Worm (Caenorhabditis elegans) whole organism, midembryonic: ENCODE measurements around the gene W02B3.4.
"Not testable (repeated sequence)": the region's sequence is repeated elsewhere in the genome, so short reads cannot be mapped to it uniquely, and the experiment has no call there.

Source experiments
- T22C8.4 ChIP-seq: fragments of 200-800 bp; sonication (Bioruptor generic); IDR thresholded peaks from 2 replicates; pipeline ENCODE4 v1.3.6; 2022; ENCODE audit warnings: missing genetic modification characterization, missing compliant biosample characterization
- cog-1 ChIP-seq: sonication (generic microtip); optimal IDR thresholded peaks from 2 replicates; lab custom pipeline; 2016; ENCODE audit warnings: missing genetic modification characterization, missing compliant biosample characterization
- flt-1 ChIP-seq: fragments of 200-800 bp; sonication (Bioruptor generic); IDR thresholded peaks from 2 replicates; pipeline ENCODE4 v1.3.6; 2022; ENCODE audit warnings: missing genetic modification characterization, missing compliant biosample characterization
- klf-2 ChIP-seq: fragments of 200-800 bp; sonication (Bioruptor generic); conservative IDR thresholded peaks from 2 replicates; pipeline ENCODE4 v1.3.6; 2022; ENCODE audit warnings: missing genetic modification reagents, missing genetic modification characterization, missing compliant biosample characterization
- med-1 ChIP-seq: sonication (generic microtip); optimal IDR thresholded peaks from 2 replicates; lab custom pipeline; 2017; ENCODE audit warnings: missing genetic modification characterization, mild to moderate bottlenecking, missing compliant biosample characterization, antibody characterized with exemption, missing genetic modification reagents; ENCODE audit not compliant: insufficient read depth
- ref-1 ChIP-seq: fragments of 200-800 bp; sonication (Bioruptor generic); conservative IDR thresholded peaks from 2 replicates; pipeline ENCODE4 v1.3.6; 2022; ENCODE audit warnings: missing genetic modification reagents, missing genetic modification characterization, missing compliant biosample characterization
- tab-1 ChIP-seq: fragments of 200-800 bp; sonication (Bioruptor generic); IDR thresholded peaks from 2 replicates; pipeline ENCODE4 v1.3.6; 2022; ENCODE audit warnings: missing genetic modification characterization, missing compliant biosample characterization
- ztf-23 ChIP-seq: fragments of 200-800 bp; sonication (Bioruptor generic); IDR thresholded peaks from 2 replicates; pipeline ENCODE4 v1.3.6; 2022; ENCODE audit warnings: missing genetic modification reagents, missing genetic modification characterization, missing compliant biosample characterization
- ztf-29 ChIP-seq: fragments of 200-800 bp; sonication (Bioruptor generic); IDR thresholded peaks from 2 replicates; pipeline ENCODE4 v1.3.6; 2022; ENCODE audit warnings: missing genetic modification reagents, missing genetic modification characterization, missing compliant biosample characterization

W02B3.4 gene

ce11 chrIII:683318-683717 is at the start of gene W02B3.4:
TSS of gene W02B3.4 (minus strand) at chrIII:683418.
- no peak for TF ChIP-seq T22C8.4 (GFP tag; lab: Robert Waterston, UW)
- no peak for TF ChIP-seq ztf-29 (GFP tag; lab: Robert Waterston, UW)
- TF ChIP-seq klf-2 (GFP tag; lab: Robert Waterston, UW): no peak
- no peak for TF ChIP-seq med-1 (GFP tag; lab: Kevin White, UChicago)
- TF ChIP-seq ref-1: no peak
- TF ChIP-seq tab-1: no peak
- TF ChIP-seq flt-1 (GFP tag; lab: Robert Waterston, UW): no peak
- TF ChIP-seq ztf-23: no peak
- no peak for TF ChIP-seq cog-1 (tag; lab: Kevin White, UChicago)

- TF ChIP-seq ztf-23: no peak
Observed at ce11 chrIII:728694-729093, 45.5 kb upstream of the W02B3.4 start.

DNA sequence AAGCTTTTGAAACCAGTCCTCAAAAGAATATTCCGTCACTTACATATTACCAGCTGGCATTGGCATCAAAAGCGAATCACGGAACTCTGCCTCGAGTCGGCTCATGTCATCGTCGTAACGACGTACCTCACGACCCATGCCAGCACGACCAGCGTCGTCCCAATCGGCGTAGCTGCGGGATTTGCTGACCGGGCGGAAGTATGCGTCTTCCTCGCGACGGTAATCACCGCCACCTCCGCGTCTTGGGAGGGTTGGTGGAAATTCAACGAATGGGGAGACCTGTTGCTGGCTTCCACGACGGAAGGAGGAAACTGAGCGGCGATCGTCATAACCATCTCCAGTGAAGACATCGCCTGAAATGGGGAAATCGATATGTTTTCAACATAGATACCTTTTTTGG is 44.9 kb upstream of the W02B3.4 start:
- no peak for TF ChIP-seq ztf-23
- TF ChIP-seq ztf-29 (GFP tag; lab: Robert Waterston, UW): no peak
- TF ChIP-seq flt-1 (GFP tag; lab: Robert Waterston, UW): no peak
- no peak for TF ChIP-seq cog-1 (tag; lab: Kevin White, UChicago)
- no peak for TF ChIP-seq ref-1
- no peak for TF ChIP-seq klf-2 (GFP tag; lab: Robert Waterston, UW)
- TF ChIP-seq T22C8.4 (GFP tag; lab: Robert Waterston, UW): no peak
- TF ChIP-seq tab-1: no peak
- no peak for TF ChIP-seq med-1 (GFP tag; lab: Kevin White, UChicago)

DNA sequence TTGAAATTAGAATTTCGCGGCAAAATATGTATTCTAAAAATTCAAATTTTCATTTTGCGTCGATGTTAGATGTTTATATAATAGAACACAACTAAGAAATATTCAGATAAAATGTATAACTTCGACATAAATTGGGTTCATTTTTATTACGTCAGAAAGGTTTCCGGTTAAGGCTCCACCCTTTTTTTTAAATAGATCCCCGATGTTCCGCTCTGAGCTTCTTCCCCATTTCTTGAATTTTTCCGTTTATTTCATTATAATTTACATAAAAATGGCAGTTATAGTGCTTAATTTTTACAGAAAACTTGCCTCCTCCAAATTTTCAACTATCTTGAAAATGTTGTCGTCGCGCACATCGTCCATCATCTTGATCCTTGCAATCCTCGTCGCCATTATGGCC is 41.6 kb upstream of the W02B3.4 start, which contains the start of gene flp-24:
TSS of gene flp-24 (plus strand) at position 301 of the 400 bp plus-strand sequence.
- no peak for TF ChIP-seq T22C8.4 (GFP tag; lab: Robert Waterston, UW)
- TF ChIP-seq klf-2 (GFP tag; lab: Robert Waterston, UW): no peak

DNA sequence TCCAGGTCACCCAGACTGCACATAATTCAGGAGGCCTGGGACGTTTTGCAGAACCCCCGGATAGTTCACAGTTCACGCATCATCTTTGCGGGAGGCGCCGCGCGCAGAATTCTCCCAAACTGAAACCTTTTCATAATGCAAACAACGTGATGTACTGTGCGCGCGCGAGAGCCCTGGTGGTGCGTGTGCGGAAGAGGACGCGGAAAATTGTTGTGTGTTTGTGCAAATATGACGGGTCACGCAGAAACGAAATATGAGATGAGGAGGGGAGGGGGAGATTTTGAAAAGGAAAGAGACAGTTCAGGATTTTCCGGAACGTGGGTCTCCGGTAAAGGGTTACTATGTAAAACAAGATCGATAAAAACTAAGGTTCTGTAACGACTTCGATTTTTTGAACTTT is 26.8 kb upstream of the W02B3.4 start:
- TF ChIP-seq T22C8.4 (GFP tag; lab: Robert Waterston, UW) (no peak), med-1 (GFP tag; lab: Kevin White, UChicago) (no peak), tab-1 (no peak), cog-1 (tag; lab: Kevin White, UChicago) (no peak), klf-2 (GFP tag; lab: Robert Waterston, UW) (no peak), ref-1 (no peak), flt-1 (GFP tag; lab: Robert Waterston, UW) (no peak), ztf-29 (GFP tag; lab: Robert Waterston, UW) (no peak), ztf-23 (no peak)

ce11 chrIII:698814-699213 is 15.6 kb upstream of the W02B3.4 start:
- TF ChIP-seq tab-1 (peak; percentile 68; the same call in 1 of the 2 replicates), med-1 (GFP tag; lab: Kevin White, UChicago) (no peak), ztf-23 (no peak), ref-1 (peak; percentile 38; the same call in 1 of the 2 replicates)

- TF ChIP-seq tab-1 (no peak), flt-1 (GFP tag; lab: Robert Waterston, UW) (no peak), med-1 (GFP tag; lab: Kevin White, UChicago) (no peak), ztf-29 (GFP tag; lab: Robert Waterston, UW) (no peak), klf-2 (GFP tag; lab: Robert Waterston, UW) (no peak), ref-1 (no peak), T22C8.4 (GFP tag; lab: Robert Waterston, UW) (no peak)
Observed at ce11 chrIII:696372-696771, 13.2 kb upstream of the W02B3.4 start, which contains the start of gene sel-15. TSS of gene sel-15 (minus strand) at chrIII:696472.

DNA sequence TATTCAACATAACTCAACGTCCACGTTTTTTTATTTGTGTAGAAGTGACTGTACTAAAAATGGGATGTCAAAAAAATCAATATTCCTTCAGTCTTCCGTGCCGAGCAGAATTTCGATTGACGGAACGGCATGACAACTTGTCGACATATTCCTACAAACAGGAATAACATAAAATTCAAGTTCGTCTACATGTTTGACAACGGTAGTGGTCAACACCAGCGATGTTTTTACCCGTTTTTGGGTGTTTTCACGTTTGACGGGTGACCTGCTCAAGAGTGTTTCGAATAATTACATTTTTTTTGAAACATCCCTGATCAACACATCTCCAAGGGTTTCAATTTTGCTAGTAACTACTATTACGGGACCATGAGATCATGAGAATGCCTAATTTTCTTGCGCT is 8.7 kb upstream of the W02B3.4 start, which contains the start of gene W02B3.7:
TSS of gene W02B3.7 (minus strand) at position 101 of the 400 bp plus-strand sequence.
- TF ChIP-seq ztf-29 (GFP tag; lab: Robert Waterston, UW) (no peak), med-1 (GFP tag; lab: Kevin White, UChicago) (no peak), flt-1 (GFP tag; lab: Robert Waterston, UW) (no peak), klf-2 (GFP tag; lab: Robert Waterston, UW) (no peak), tab-1 (no peak), ztf-23 (no peak), cog-1 (tag; lab: Kevin White, UChicago) (no peak), T22C8.4 (GFP tag; lab: Robert Waterston, UW) (no peak), ref-1 (no peak)

DNA sequence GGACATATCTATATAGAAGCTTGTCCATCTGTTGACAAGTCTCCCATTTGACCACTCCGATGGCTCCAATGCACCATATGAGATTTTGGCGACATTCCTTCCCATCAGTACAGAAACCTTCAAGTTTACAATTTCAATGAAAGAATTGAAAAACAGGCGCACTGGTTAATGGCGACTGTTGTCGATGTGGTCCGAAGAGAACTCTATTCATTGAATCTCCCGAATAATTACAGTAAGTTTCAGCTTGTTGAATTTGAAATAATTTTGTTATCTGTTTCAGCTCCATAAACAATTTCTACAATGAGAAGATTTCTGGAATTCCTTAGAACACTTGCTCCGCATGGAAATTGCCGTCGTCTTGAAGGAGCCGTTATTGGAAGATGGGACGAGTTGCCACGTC is 5.7 kb upstream of the W02B3.4 start, which contains the start of gene elf-1:
TSS of gene elf-1 (plus strand) at position 301 of the 400 bp plus-strand sequence.
- not testable (repeated sequence) for TF ChIP-seq tab-1; flt-1 (GFP tag; lab: Robert Waterston, UW); ztf-23

DNA sequence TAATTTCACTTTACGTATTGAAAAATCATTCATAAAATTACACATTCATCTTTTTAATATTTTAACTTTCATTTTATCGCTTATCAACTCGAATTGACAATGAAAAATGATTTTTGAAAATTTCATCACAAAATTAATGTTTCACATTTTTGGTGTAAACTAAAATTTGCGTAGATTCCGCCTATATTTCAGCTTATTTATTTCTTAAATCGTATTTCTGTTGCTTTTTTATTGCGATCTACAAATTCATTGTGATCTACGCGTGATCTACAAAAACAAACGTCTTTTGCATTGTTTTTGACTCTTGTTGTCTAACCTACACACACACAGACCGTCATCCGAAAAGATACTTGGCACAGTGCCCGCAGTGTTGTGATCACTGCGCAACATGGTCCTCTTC is 4.9 kb upstream of the W02B3.4 start:
- TF ChIP-seq ztf-23 (no peak), klf-2 (GFP tag; lab: Robert Waterston, UW) (no peak), ref-1 (no peak), med-1 (GFP tag; lab: Kevin White, UChicago) (no peak), ztf-29 (GFP tag; lab: Robert Waterston, UW) (no peak), T22C8.4 (GFP tag; lab: Robert Waterston, UW) (no peak), cog-1 (tag; lab: Kevin White, UChicago) (no peak), tab-1 (no peak), flt-1 (GFP tag; lab: Robert Waterston, UW) (no peak)

DNA sequence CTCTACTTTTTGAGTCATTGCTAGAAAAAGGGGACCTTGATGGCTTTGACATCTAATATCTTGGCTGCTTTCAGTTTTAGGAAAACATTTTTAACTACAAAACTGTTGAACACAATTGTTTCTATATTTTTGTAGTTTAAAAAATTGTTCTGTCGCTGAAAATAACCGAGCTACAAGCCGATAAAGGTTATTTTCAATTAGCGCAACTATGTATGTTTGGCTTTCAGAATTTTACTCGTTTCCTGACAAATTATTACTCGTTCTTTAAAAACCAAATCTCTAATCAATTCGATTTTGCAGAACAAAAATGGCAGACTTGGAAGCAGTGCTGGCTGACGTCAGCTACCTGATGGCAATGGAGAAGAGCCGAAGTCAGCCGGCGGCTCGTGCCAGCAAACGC is 7.4 kb downstream of the W02B3.4 start, which contains the start of gene grk-2:
TSS of gene grk-2 (plus strand) at position 301 of the 400 bp plus-strand sequence.
- TF ChIP-seq klf-2 (GFP tag; lab: Robert Waterston, UW): no peak
- TF ChIP-seq ztf-23: no peak
- no peak for TF ChIP-seq flt-1 (GFP tag; lab: Robert Waterston, UW)
- no peak for TF ChIP-seq med-1 (GFP tag; lab: Kevin White, UChicago)
- no peak for TF ChIP-seq ref-1
- TF ChIP-seq T22C8.4 (GFP tag; lab: Robert Waterston, UW): no peak
- no peak for TF ChIP-seq tab-1
- no peak for TF ChIP-seq ztf-29 (GFP tag; lab: Robert Waterston, UW)
- TF ChIP-seq cog-1 (tag; lab: Kevin White, UChicago): no peak
